Fruit fly (Drosophila melanogaster) whole organism, embryonic: ENCODE results near the gene St2.
A peak's percentile ranks its signal among the peaks of the same experiment; 100 is the strongest.

Experiments
- B-H2 ChIP-seq: fragments of 200-800 bp; sonication (Bioruptor generic); optimal IDR thresholded peaks from 2 replicates; lab custom pipeline; 2018; ENCODE audit warnings: missing biosample characterization, mild to moderate bottlenecking, missing genetic modification characterization
- CG10431 ChIP-seq: fragments of 200-800 bp; sonication (Bioruptor generic); optimal IDR thresholded peaks from 3 replicates; lab custom pipeline; 2018; ENCODE audit warnings: missing biosample characterization, mild to moderate bottlenecking, missing genetic modification characterization
- CG10462 ChIP-seq: fragments of 200-800 bp; sonication (Bioruptor generic); optimal IDR thresholded peaks from 2 replicates; lab custom pipeline; 2016; ENCODE audit warnings: missing biosample characterization, missing genetic modification characterization
- CG12769 ChIP-seq: fragments of 200-800 bp; sonication (Bioruptor generic); optimal IDR thresholded peaks from 2 replicates; lab custom pipeline; 2019; ENCODE audit warnings: missing biosample characterization, mild to moderate bottlenecking, missing genetic modification characterization, moderate library complexity
- CG13123 ChIP-seq: fragments of 200-800 bp; sonication (Bioruptor generic); optimal IDR thresholded peaks from 2 replicates; lab custom pipeline; 2016; ENCODE audit warnings: missing biosample characterization, missing genetic modification characterization
- CG13775 ChIP-seq: fragments of 200-800 bp; sonication (Bioruptor generic); optimal IDR thresholded peaks from 3 replicates; lab custom pipeline; 2017; ENCODE audit warnings: missing biosample characterization, mild to moderate bottlenecking, missing genetic modification characterization
- CG14710 ChIP-seq: fragments of 200-800 bp; sonication (Bioruptor generic); optimal IDR thresholded peaks from 3 replicates; lab custom pipeline; 2019; ENCODE audit warnings: missing biosample characterization, mild to moderate bottlenecking, missing genetic modification characterization, moderate library complexity
- CG15011 ChIP-seq: fragments of 200-800 bp; sonication (Bioruptor generic); optimal IDR thresholded peaks from 3 replicates; lab custom pipeline; 2018; ENCODE audit warnings: missing biosample characterization, mild to moderate bottlenecking, missing genetic modification characterization
- CG15269 ChIP-seq: fragments of 200-800 bp; sonication (Bioruptor generic); optimal IDR thresholded peaks from 2 replicates; lab custom pipeline; 2018; ENCODE audit warnings: missing biosample characterization, mild to moderate bottlenecking, missing genetic modification characterization, moderate library complexity
- CG1529 ChIP-seq: fragments of 200-800 bp; sonication (Bioruptor generic); optimal IDR thresholded peaks from 3 replicates; lab custom pipeline; 2018; ENCODE audit warnings: missing biosample characterization, missing genetic modification characterization
- CG16779 ChIP-seq: fragments of 200-800 bp; sonication (Bioruptor generic); IDR thresholded peaks from 2 replicates; pipeline ENCODE4 v1.3.6; 2022; ENCODE audit warnings: missing biosample characterization, missing genetic modification characterization
- CG16863 ChIP-seq: fragments of 200-800 bp; sonication (Bioruptor generic); optimal IDR thresholded peaks from 3 replicates; lab custom pipeline; 2016; ENCODE audit warnings: missing biosample characterization, missing genetic modification characterization
- CG17568 ChIP-seq: fragments of 200-800 bp; sonication (Bioruptor generic); optimal IDR thresholded peaks from 2 replicates; lab custom pipeline; 2018; ENCODE audit warnings: missing biosample characterization, mild to moderate bottlenecking, missing genetic modification characterization, moderate library complexity
- CG17912 ChIP-seq: fragments of 200-800 bp; sonication (Bioruptor generic); optimal IDR thresholded peaks from 2 replicates; lab custom pipeline; 2018; ENCODE audit warnings: missing biosample characterization, mild to moderate bottlenecking, missing genetic modification characterization
- CG18262 ChIP-seq: fragments of 200-800 bp; optimal IDR thresholded peaks from 3 replicates; lab custom pipeline; 2019; ENCODE audit warnings: missing biosample characterization, mild to moderate bottlenecking, missing genetic modification characterization, moderate library complexity
- CG2116 ChIP-seq: fragments of 200-800 bp; sonication (Bioruptor generic); optimal IDR thresholded peaks from 3 replicates; lab custom pipeline; 2018; ENCODE audit warnings: missing biosample characterization, mild to moderate bottlenecking, missing genetic modification characterization
- CG2120 ChIP-seq: fragments of 200-800 bp; sonication (Bioruptor generic); optimal IDR thresholded peaks from 3 replicates; lab custom pipeline; 2016; ENCODE audit warnings: missing biosample characterization, missing genetic modification characterization
- CG30020 ChIP-seq: fragments of 200-800 bp; optimal IDR thresholded peaks from 2 replicates; lab custom pipeline; 2019; ENCODE audit warnings: missing biosample characterization, mild to moderate bottlenecking, missing genetic modification characterization, moderate library complexity
- CG32772 ChIP-seq: fragments of 200-800 bp; sonication (Bioruptor generic); IDR thresholded peaks from 2 replicates; pipeline ENCODE4 v1.3.6; 2022; ENCODE audit warnings: missing biosample characterization, missing genetic modification characterization
- CG6175 ChIP-seq: fragments of 200-800 bp; sonication (Bioruptor generic); IDR thresholded peaks from 3 replicates; pipeline ENCODE4 v1.3.6; 2022; ENCODE audit warnings: missing biosample characterization, missing genetic modification characterization
- CG7372 ChIP-seq: fragments of 200-800 bp; sonication (Bioruptor generic); IDR thresholded peaks from 2 replicates; pipeline ENCODE4 v1.3.6; 2022; ENCODE audit warnings: missing biosample characterization, missing genetic modification characterization
- CG7745 ChIP-seq: fragments of 200-800 bp; sonication (Bioruptor generic); optimal IDR thresholded peaks from 2 replicates; lab custom pipeline; 2018; ENCODE audit warnings: missing biosample characterization, mild to moderate bottlenecking, missing genetic modification characterization, moderate library complexity
- CG7839 ChIP-seq: fragments of 200-800 bp; sonication (Bioruptor generic); optimal IDR thresholded peaks from 3 replicates; lab custom pipeline; 2018; ENCODE audit warnings: missing biosample characterization, mild to moderate bottlenecking, missing genetic modification characterization, moderate library complexity
- CTCF ChIP-seq: fragments of 200-800 bp; sonication (Bioruptor generic); optimal IDR thresholded peaks from 2 replicates; lab custom pipeline; 2017; ENCODE audit warnings: missing biosample characterization, mild to moderate bottlenecking, missing genetic modification characterization, moderate library complexity
- D19A ChIP-seq: fragments of 200-800 bp; optimal IDR thresholded peaks from 3 replicates; lab custom pipeline; 2019; ENCODE audit warnings: missing biosample characterization, mild to moderate bottlenecking, missing genetic modification characterization, moderate library complexity
- Doc2 ChIP-seq: fragments of 200-800 bp; sonication (Bioruptor generic); IDR thresholded peaks from 2 replicates; pipeline ENCODE4 v1.3.6; 2022; ENCODE audit warnings: missing biosample characterization, missing genetic modification characterization
- E2f1 ChIP-seq: fragments of 200-800 bp; sonication (Bioruptor generic); IDR thresholded peaks from 2 replicates; pipeline ENCODE4 v1.3.6; 2022; ENCODE audit warnings: missing biosample characterization, missing genetic modification characterization
- E2f2 ChIP-seq: fragments of 200-800 bp; sonication (Bioruptor generic); IDR thresholded peaks from 2 replicates; pipeline ENCODE4 v1.3.6; 2022; ENCODE audit warnings: missing biosample characterization, missing genetic modification characterization
- HLH4C ChIP-seq: fragments of 200-800 bp; sonication (Bioruptor generic); IDR thresholded peaks from 3 replicates; pipeline ENCODE4 v1.3.6; 2022; ENCODE audit warnings: missing biosample characterization, missing genetic modification characterization; ENCODE audit not compliant: partially characterized antibody
- Mad ChIP-seq: fragments of 200-800 bp; sonication (Bioruptor generic); optimal IDR thresholded peaks from 2 replicates; lab custom pipeline; 2016; ENCODE audit warnings: missing biosample characterization, missing genetic modification characterization
- Scr ChIP-seq: fragments of 200-800 bp; sonication (Bioruptor generic); IDR thresholded peaks from 2 replicates; pipeline ENCODE4 v1.3.6; 2022; ENCODE audit warnings: missing biosample characterization, missing genetic modification characterization; ENCODE audit not compliant: partially characterized antibody
- Ssrp ChIP-seq: fragments of 200-800 bp; sonication (Bioruptor generic); optimal IDR thresholded peaks from 2 replicates; lab custom pipeline; 2018; ENCODE audit warnings: missing biosample characterization, mild to moderate bottlenecking, missing genetic modification characterization, moderate library complexity
- ac ChIP-seq: fragments of 200-800 bp; sonication (Bioruptor generic); optimal IDR thresholded peaks from 3 replicates; lab custom pipeline; 2017; ENCODE audit warnings: missing biosample characterization, mild to moderate bottlenecking, missing genetic modification characterization
- bsh ChIP-seq, 2 experiments: fragments of 200-800 bp; sonication (Bioruptor generic); optimal IDR thresholded peaks; 2 replicates each; lab custom pipeline; 2017 to 2018; ENCODE audit warnings: mild to moderate bottlenecking in 2 of 2, missing biosample characterization in 2 of 2, missing genetic modification characterization in 2 of 2, moderate library complexity in 1 of 2
- caup ChIP-seq: fragments of 200-800 bp; sonication (Bioruptor generic); optimal IDR thresholded peaks from 3 replicates; lab custom pipeline; 2017; ENCODE audit warnings: missing biosample characterization, mild to moderate bottlenecking, missing genetic modification characterization, moderate library complexity; ENCODE audit not compliant: severe bottlenecking
- cwo ChIP-seq: fragments of 200-800 bp; sonication (Bioruptor generic); optimal IDR thresholded peaks from 3 replicates; lab custom pipeline; 2017; ENCODE audit warnings: missing biosample characterization, missing genetic modification characterization, mild to moderate bottlenecking, moderate library complexity, missing genetic modification reagents
- dimm ChIP-seq: fragments of 200-800 bp; sonication (Bioruptor generic); IDR thresholded peaks from 2 replicates; pipeline ENCODE4 v1.3.6; 2022; ENCODE audit warnings: missing biosample characterization, missing genetic modification characterization
- esg ChIP-seq: fragments of 200-800 bp; sonication (Bioruptor generic); conservative IDR thresholded peaks from 2 replicates; pipeline ENCODE4 v1.3.6; 2022; ENCODE audit warnings: missing biosample characterization, missing genetic modification characterization
- eve ChIP-seq, 2 experiments: fragments of >200 bp; optimal IDR thresholded peaks; 2 replicates each; lab custom pipeline; 2017; ENCODE audit warnings: missing biosample characterization in 2 of 2, missing genetic modification characterization in 2 of 2
- insv ChIP-seq, 2 experiments: fragments of 200-800 bp; sonication (Bioruptor generic); optimal IDR thresholded peaks; 3 replicates each; lab custom pipeline; 2016 to 2018; ENCODE audit warnings: missing biosample characterization in 2 of 2, missing genetic modification characterization in 2 of 2
- lab ChIP-seq: fragments of 200-800 bp; sonication (Bioruptor generic); optimal IDR thresholded peaks from 3 replicates; lab custom pipeline; 2017; ENCODE audit warnings: missing biosample characterization, missing genetic modification characterization, mild to moderate bottlenecking, moderate library complexity, missing genetic modification reagents
- luna ChIP-seq: fragments of 200-800 bp; sonication (Bioruptor generic); optimal IDR thresholded peaks from 2 replicates; lab custom pipeline; 2016; ENCODE audit warnings: missing biosample characterization, missing genetic modification characterization
- pum ChIP-seq: fragments of 200-800 bp; sonication (Bioruptor generic); optimal IDR thresholded peaks from 2 replicates; lab custom pipeline; 2016; ENCODE audit warnings: missing biosample characterization, missing genetic modification characterization
- sens ChIP-seq: fragments of 200-800 bp; sonication (Bioruptor generic); peaks from one replicate; lab custom pipeline; 2016; ENCODE audit warnings: missing biosample characterization, missing genetic modification characterization
- ssp ChIP-seq: fragments of 200-800 bp; sonication (Bioruptor generic); IDR thresholded peaks from 2 replicates; pipeline ENCODE4 v1.3.6; 2022; ENCODE audit warnings: missing biosample characterization, missing genetic modification characterization
- tgo ChIP-seq: fragments of 200-800 bp; sonication (Bioruptor generic); IDR thresholded peaks from 3 replicates; pipeline ENCODE4 v1.3.6; 2022; ENCODE audit warnings: missing biosample characterization, missing genetic modification characterization
- tio ChIP-seq: fragments of 200-800 bp; sonication (Bioruptor generic); optimal IDR thresholded peaks from 2 replicates; lab custom pipeline; 2017; ENCODE audit warnings: missing biosample characterization, missing genetic modification characterization, inconsistent platforms
- toy ChIP-seq: fragments of 200-800 bp; sonication (Bioruptor generic); IDR thresholded peaks from 2 replicates; pipeline ENCODE4 v1.3.6; 2022; ENCODE audit warnings: missing biosample characterization, missing genetic modification characterization
- trem ChIP-seq: fragments of 200-800 bp; optimal IDR thresholded peaks from 3 replicates; lab custom pipeline; 2019; ENCODE audit warnings: missing biosample characterization, mild to moderate bottlenecking, missing genetic modification characterization, moderate library complexity
- ttk ChIP-seq: fragments of 200-800 bp; sonication (Bioruptor generic); IDR thresholded peaks from 2 replicates; pipeline ENCODE4 v2.1.2; 2022; ENCODE audit warnings: missing biosample characterization, missing genetic modification characterization
- unc-4 ChIP-seq: fragments of 200-800 bp; sonication (Bioruptor generic); IDR thresholded peaks from 2 replicates; pipeline ENCODE4 v1.3.6; 2022; ENCODE audit warnings: missing biosample characterization, missing genetic modification characterization; ENCODE audit not compliant: partially characterized antibody
- zfh2 ChIP-seq: fragments of 200-800 bp; sonication (Bioruptor generic); optimal IDR thresholded peaks from 2 replicates; lab custom pipeline; 2016; ENCODE audit warnings: missing biosample characterization, missing genetic modification characterization

Gene St2

dm6 chr3R:9239941-9240400 is 11.7 kb upstream of the St2 start (continued):
- peak; percentile 25 for TF ChIP-seq CG18262
- TF ChIP-seq CG17912: no peak
- no peak for TF ChIP-seq lab (GFP tag; lab: Kevin White, UChicago)
- TF ChIP-seq CG2116 (GFP tag; lab: Kevin White, UChicago): peak; percentile 97
- TF ChIP-seq CG32772: no peak
- no peak for TF ChIP-seq CG15011
- TF ChIP-seq CG30020: peak; percentile 50
- no peak for TF ChIP-seq Ssrp
- no peak for TF ChIP-seq cwo
- TF ChIP-seq CG2120 (GFP tag; lab: Kevin White, UChicago): peak; percentile 9
- no peak for TF ChIP-seq ssp (GFP tag; lab: Robert Waterston, UW)
- no peak for TF ChIP-seq CG10462 (GFP tag; lab: Kevin White, UChicago)
- no peak for TF ChIP-seq ttk (GFP tag; lab: Robert Waterston, UW)
- no peak for TF ChIP-seq E2f1 (GFP tag; lab: Robert Waterston, UW)
- no peak for TF ChIP-seq CG16779 (GFP tag; lab: Robert Waterston, UW)
- TF ChIP-seq insv (GFP tag; optimal IDR thresholded peaks at IDR 0.05; lab: Kevin White, UChicago): no peak
- no peak for TF ChIP-seq tio (GFP tag; lab: Kevin White, UChicago)
- no peak for TF ChIP-seq esg (GFP tag; lab: Robert Waterston, UW)
- peak; percentile 76 for TF ChIP-seq CTCF (GFP tag; lab: Kevin White, UChicago)
- no peak for TF ChIP-seq toy (GFP tag; lab: Robert Waterston, UW)
- peak; percentile 14 for TF ChIP-seq CG17568 (GFP tag; lab: Kevin White, UChicago)
- peak; percentile 72 for TF ChIP-seq sens (GFP tag; lab: Kevin White, UChicago)
- peak; percentile 86 for TF ChIP-seq unc-4 (GFP tag; lab: Robert Waterston, UW)
- no peak for TF ChIP-seq CG12769
- TF ChIP-seq CG15269 (tag; lab: Kevin White, UChicago): no peak
- no peak for TF ChIP-seq CG7745
- no peak for TF ChIP-seq Doc2 (GFP tag; lab: Robert Waterston, UW)
- TF ChIP-seq CG13123 (GFP tag; lab: Kevin White, UChicago): no peak
- TF ChIP-seq Scr: peak; percentile 80
- TF ChIP-seq E2f2 (GFP tag; lab: Robert Waterston, UW): peak; percentile 87
- TF ChIP-seq CG7839 (tag; lab: Kevin White, UChicago): no peak
- TF ChIP-seq B-H2 (GFP tag; lab: Kevin White, UChicago): no peak
- no peak for TF ChIP-seq tgo (GFP tag; lab: Robert Waterston, UW)
- no peak for TF ChIP-seq caup (GFP tag; lab: Kevin White, UChicago)
- no peak for TF ChIP-seq luna (GFP tag; lab: Kevin White, UChicago)
- peak in 1 of 2 experiments; percentile 17 for TF ChIP-seq bsh (GFP tag; optimal IDR thresholded peaks at IDR 0.05; lab: Kevin White, UChicago)
- TF ChIP-seq CG1529: no peak
- TF ChIP-seq eve (GFP tag; optimal IDR thresholded peaks at IDR 0.05; lab: Kevin White, UChicago): no peak
- no peak for TF ChIP-seq CG13775 (GFP tag; lab: Kevin White, UChicago)
- TF ChIP-seq D19A (tag; lab: Kevin White, UChicago): peak; percentile 66
- no peak for TF ChIP-seq pum (GFP tag; lab: Kevin White, UChicago)
- TF ChIP-seq CG10431 (GFP tag; lab: Kevin White, UChicago): no peak
- peak; percentile 76 for TF ChIP-seq trem (tag; lab: Kevin White, UChicago)
- no peak for TF ChIP-seq zfh2 (GFP tag; lab: Kevin White, UChicago)
- no peak for TF ChIP-seq dimm (GFP tag; lab: Robert Waterston, UW)
- TF ChIP-seq HLH4C: peak; percentile 88
- no peak for TF ChIP-seq Mad (GFP tag; lab: Kevin White, UChicago)
- TF ChIP-seq CG7372 (GFP tag; lab: Robert Waterston, UW): no peak
- peak; percentile 58 for TF ChIP-seq CG14710 (tag; lab: Kevin White, UChicago)
- no peak for TF ChIP-seq ac
- no peak for TF ChIP-seq CG16863 (GFP tag; lab: Kevin White, UChicago)
- TF ChIP-seq CG6175 (GFP tag; lab: Robert Waterston, UW): no peak
